Fruit fly (Drosophila melanogaster): ENCODE data around the gene Agpat1.

- TF ChIP-seq ttk (optimal IDR thresholded peaks at IDR 0.05) (no peak), h (optimal IDR thresholded peaks at IDR 0.05) (no peak), Sin3A (optimal IDR thresholded peaks at IDR 0.05) (no peak), psq (optimal IDR thresholded peaks at IDR 0.05) (no peak), Myc (optimal IDR thresholded peaks at IDR 0.05) (no peak)
Observed at dm6 chrX:12719940-12720355, 45.1 kb upstream of the Agpat1 start.

Measured in Kc167 (cell line).